Worm (Caenorhabditis elegans): ENCODE results near the gene C13F10.5.

C13F10.5 gene

DNA sequence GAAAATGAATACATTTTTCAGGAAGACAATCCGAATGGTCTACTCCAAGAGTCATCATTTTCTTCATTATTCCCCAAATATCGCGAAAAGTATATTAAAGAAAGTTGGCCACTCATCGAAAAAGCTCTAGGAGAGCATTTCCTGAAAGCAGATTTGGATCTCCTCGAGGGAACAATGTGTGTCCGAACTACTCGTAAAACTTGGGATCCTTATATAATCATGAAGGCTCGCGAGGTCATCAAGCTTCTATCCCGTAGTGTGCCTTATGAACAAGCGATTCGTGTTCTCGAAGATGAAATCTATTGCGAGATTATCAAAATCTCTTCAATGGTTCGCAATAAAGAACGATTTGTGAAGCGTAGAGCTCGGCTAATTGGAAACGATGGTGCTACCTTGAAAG lies 12.6 kb upstream of the C13F10.5 start:
- no peak for TF ChIP-seq F37D6.2 (tag; optimal IDR thresholded peaks at IDR 0.05)
- peak; percentile 95 for TF ChIP-seq aha-1 (tag)

DNA sequence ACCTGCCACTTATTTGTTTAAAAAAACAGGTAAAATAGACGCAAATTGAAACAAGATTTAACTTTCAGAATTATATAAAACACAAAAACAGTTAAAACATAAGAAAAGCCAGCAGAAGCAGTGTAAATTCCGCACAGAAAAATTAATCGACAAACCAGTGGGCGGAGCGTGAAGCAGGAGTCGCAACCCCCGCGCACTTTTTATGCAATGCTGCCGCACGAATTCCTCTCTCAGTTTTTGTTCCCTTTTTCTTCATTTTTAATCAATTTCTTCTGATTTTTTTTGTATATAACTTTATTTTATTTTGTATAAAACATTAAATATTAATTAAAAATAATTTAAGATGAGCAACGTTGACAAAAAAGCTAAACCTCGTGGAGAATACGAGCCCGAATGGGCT lies 12.0 kb upstream of the C13F10.5 start, which contains the start of the genes gei-6 and krr-1:
TSS of gene gei-6 (minus strand) at position 2 of the 400 bp plus-strand sequence.
TSS of gene krr-1 (plus strand) at position 344 of the 400 bp plus-strand sequence.
- TF ChIP-seq lim-7 (GFP tag; IDR thresholded peaks at IDR 0.05): no peak
- no peak for TF ChIP-seq fkh-10 (GFP tag; optimal IDR thresholded peaks at IDR 0.05)
- TF ChIP-seq snpc-4 (tag; optimal IDR thresholded peaks at IDR 0.05): no peak
- TF ChIP-seq saeg-2 (GFP tag; IDR thresholded peaks at IDR 0.05): no peak
- TF ChIP-seq madf-9 (GFP tag; conservative IDR thresholded peaks at IDR 0.05): no peak
- TF ChIP-seq ztf-7 (tag; optimal IDR thresholded peaks at IDR 0.05): no peak
- peak; percentile 3 for TF ChIP-seq hlh-11 (tag; optimal IDR thresholded peaks at IDR 0.05)
- no peak for TF ChIP-seq ceh-62 (tag; optimal IDR thresholded peaks at IDR 0.05)
- TF ChIP-seq ceh-32 (tag; optimal IDR thresholded peaks at IDR 0.05; ENCODE audit: poor library complexity): no peak
- TF ChIP-seq daf-12 (tag; optimal IDR thresholded peaks at IDR 0.05): no peak
- no peak for TF ChIP-seq ceh-20 (GFP tag; IDR thresholded peaks at IDR 0.05)
- peak; percentile 65 for TF ChIP-seq dpl-1 (GFP tag; optimal IDR thresholded peaks at IDR 0.05)
- TF ChIP-seq hmg-1.1 (GFP tag; IDR thresholded peaks at IDR 0.05): 0 out of 2 replicates have a peak, but pooled peaks have one; percentile 20
- no peak for TF ChIP-seq tra-1 (GFP tag; IDR thresholded peaks at IDR 0.05)
- no peak for TF ChIP-seq mxl-3 (GFP tag; optimal IDR thresholded peaks at IDR 0.05)
- TF ChIP-seq madf-5 (GFP tag; IDR thresholded peaks at IDR 0.05): no peak
- TF ChIP-seq attf-4 (tag; optimal IDR thresholded peaks at IDR 0.05): no peak
- TF ChIP-seq zip-2 (tag; optimal IDR thresholded peaks at IDR 0.05): no peak
- TF ChIP-seq nhr-77 (tag; optimal IDR thresholded peaks at IDR 0.05): peak; percentile 15
- TF ChIP-seq cey-2 (tag; optimal IDR thresholded peaks at IDR 0.05; ENCODE audit: borderline replicate concordance, insufficient read depth): no peak
- no peak for TF ChIP-seq nhr-25 (tag; optimal IDR thresholded peaks at IDR 0.05; ENCODE audit: borderline replicate concordance, insufficient read depth)
- no peak for TF ChIP-seq sdz-12 (GFP tag; optimal IDR thresholded peaks at IDR 0.05)
- no peak for TF ChIP-seq vab-7 (GFP tag; IDR thresholded peaks at IDR 0.05)
- TF ChIP-seq zfp-2 (tag; optimal IDR thresholded peaks at IDR 0.05): no peak
- no peak for TF ChIP-seq zip-11 (GFP tag; IDR thresholded peaks at IDR 0.05)
- TF ChIP-seq hif-1 (tag; optimal IDR thresholded peaks at IDR 0.05): no peak
- TF ChIP-seq pha-4 (GFP tag; IDR thresholded peaks at IDR 0.05): peak; percentile 58; the same call in 1 of the 2 replicates
- no peak for TF ChIP-seq pha-4 (tag; optimal IDR thresholded peaks at IDR 0.05)
- TF ChIP-seq pqm-1 (tag; optimal IDR thresholded peaks at IDR 0.05): peak; percentile 13
- TF ChIP-seq tag-97 (GFP tag; IDR thresholded peaks at IDR 0.05): no peak
- TF ChIP-seq lin-13 (GFP tag; optimal IDR thresholded peaks at IDR 0.05): no peak
- TF ChIP-seq ZK546.5 (tag; optimal IDR thresholded peaks at IDR 0.05): no peak
- no peak for TF ChIP-seq zfp-3 (GFP tag; conservative IDR thresholded peaks at IDR 0.05)
- peak; percentile 71 for TF ChIP-seq lin-38 (GFP tag; IDR thresholded peaks at IDR 0.05)
- TF ChIP-seq ceh-44 (GFP tag; IDR thresholded peaks at IDR 0.05): no peak
- TF ChIP-seq nhr-11 (tag; optimal IDR thresholded peaks at IDR 0.05): no peak
- TF ChIP-seq nhr-10 (tag; optimal IDR thresholded peaks at IDR 0.05): no peak
- no peak for TF ChIP-seq Y5F2A.4 (GFP tag; optimal IDR thresholded peaks at IDR 0.05)
- no peak for TF ChIP-seq nhr-41 (GFP tag; IDR thresholded peaks at IDR 0.05)
- TF ChIP-seq spr-3 (GFP tag; optimal IDR thresholded peaks at IDR 0.05): no peak
- no peak for TF ChIP-seq jun-1 (tag; optimal IDR thresholded peaks at IDR 0.05)
- no peak for TF ChIP-seq set-16 (GFP tag; IDR thresholded peaks at IDR 0.05)
- no peak for TF ChIP-seq Y75B8A.6 (GFP tag; IDR thresholded peaks at IDR 0.05)
- TF ChIP-seq ceh-82 (tag; optimal IDR thresholded peaks at IDR 0.05): no peak
- no peak for TF ChIP-seq php-3 (GFP tag; IDR thresholded peaks at IDR 0.05)
- peak; percentile 62 for TF ChIP-seq mep-1 (tag; optimal IDR thresholded peaks at IDR 0.05)
- no peak for TF ChIP-seq nhr-102 (tag; optimal IDR thresholded peaks at IDR 0.05)
- no peak for TF ChIP-seq nhr-28 (tag; optimal IDR thresholded peaks at IDR 0.05)

All from whole organism, L4 larva.